Fruit fly (Drosophila melanogaster) whole organism, embryonic: ENCODE data around the gene CG43439.

Experiments
- Atf3 ChIP-seq: fragments of 200-800 bp; sonication (Bioruptor generic); optimal IDR thresholded peaks from 3 replicates; lab custom pipeline; 2016; ENCODE audit warnings: missing biosample characterization, missing genetic modification characterization
- Atf6 ChIP-seq: fragments of 200-800 bp; sonication (Bioruptor generic); IDR thresholded peaks from 2 replicates; pipeline ENCODE4 v1.3.6; 2022; ENCODE audit warnings: missing biosample characterization, missing genetic modification characterization
- BtbVII ChIP-seq: fragments of 200-800 bp; sonication (Bioruptor generic); optimal IDR thresholded peaks from 3 replicates; lab custom pipeline; 2017; ENCODE audit warnings: missing biosample characterization, mild to moderate bottlenecking, missing genetic modification characterization
- Bteb2 ChIP-seq: fragments of 200-800 bp; sonication (Bioruptor generic); optimal IDR thresholded peaks from 2 replicates; lab custom pipeline; 2016; ENCODE audit warnings: missing biosample characterization, missing genetic modification characterization
- CG10959 ChIP-seq: fragments of 200-800 bp; sonication (Bioruptor generic); IDR thresholded peaks from 2 replicates; pipeline ENCODE4 v1.3.6; 2022; ENCODE audit warnings: missing biosample characterization, missing genetic modification characterization
- CG11504 ChIP-seq: fragments of 200-800 bp; sonication (Bioruptor generic); optimal IDR thresholded peaks from 3 replicates; lab custom pipeline; 2019; ENCODE audit warnings: missing biosample characterization, mild to moderate bottlenecking, missing genetic modification characterization, moderate library complexity
- CG11696 ChIP-seq: fragments of 200-800 bp; sonication (Bioruptor generic); IDR thresholded peaks from 2 replicates; pipeline ENCODE4 v1.3.6; 2022; ENCODE audit warnings: missing biosample characterization, missing genetic modification characterization
- CG13123 ChIP-seq: fragments of 200-800 bp; sonication (Bioruptor generic); optimal IDR thresholded peaks from 2 replicates; lab custom pipeline; 2016; ENCODE audit warnings: missing biosample characterization, missing genetic modification characterization
- CG13296 ChIP-seq: fragments of 200-800 bp; sonication (Bioruptor generic); optimal IDR thresholded peaks from 3 replicates; lab custom pipeline; 2018; ENCODE audit warnings: missing biosample characterization, mild to moderate bottlenecking, missing genetic modification characterization
- CG13624 ChIP-seq: fragments of 200-800 bp; sonication (Bioruptor generic); optimal IDR thresholded peaks from 2 replicates; lab custom pipeline; 2016; ENCODE audit warnings: missing biosample characterization, missing genetic modification characterization
- CG15479 ChIP-seq: fragments of 200-800 bp; sonication (Bioruptor generic); optimal IDR thresholded peaks from 3 replicates; lab custom pipeline; 2019; ENCODE audit warnings: missing biosample characterization, mild to moderate bottlenecking, missing genetic modification characterization, moderate library complexity
- CG1602 ChIP-seq: fragments of 200-800 bp; sonication (Bioruptor generic); optimal IDR thresholded peaks from 3 replicates; lab custom pipeline; 2016; ENCODE audit warnings: missing biosample characterization, missing genetic modification characterization
- CG1647 ChIP-seq: fragments of 200-800 bp; sonication (Bioruptor generic); optimal IDR thresholded peaks from 3 replicates; lab custom pipeline; 2016; ENCODE audit warnings: missing biosample characterization, missing genetic modification characterization
- CG17829 ChIP-seq: fragments of 200-800 bp; optimal IDR thresholded peaks from 2 replicates; lab custom pipeline; 2019; ENCODE audit warnings: missing biosample characterization, mild to moderate bottlenecking, missing genetic modification characterization, moderate library complexity
- CG2129 ChIP-seq: fragments of 200-800 bp; sonication (Bioruptor generic); IDR thresholded peaks from 2 replicates; pipeline ENCODE4 v1.3.6; 2022; ENCODE audit warnings: missing biosample characterization, missing genetic modification characterization; ENCODE audit not compliant: partially characterized antibody
- CG33213 ChIP-seq: fragments of 200-800 bp; sonication (Bioruptor generic); optimal IDR thresholded peaks from 3 replicates; lab custom pipeline; 2016; ENCODE audit warnings: missing biosample characterization, missing genetic modification characterization
- CG3995 ChIP-seq: fragments of 200-800 bp; sonication (Bioruptor generic); optimal IDR thresholded peaks from 3 replicates; lab custom pipeline; 2016; ENCODE audit warnings: missing biosample characterization, missing genetic modification characterization
- CG4404 ChIP-seq: fragments of 200-800 bp; sonication (Bioruptor generic); IDR thresholded peaks from 2 replicates; pipeline ENCODE4 v1.3.6; 2022; ENCODE audit warnings: missing biosample characterization, missing genetic modification characterization
- CG4424 ChIP-seq: fragments of 200-800 bp; sonication (Bioruptor generic); optimal IDR thresholded peaks from 3 replicates; lab custom pipeline; 2016; ENCODE audit warnings: missing biosample characterization, missing genetic modification characterization
- CG8290 ChIP-seq, 3 experiments: fragments of 200-800 bp; sonication (Bioruptor generic); optimal IDR thresholded peaks; 2 replicates each; lab custom pipeline; 2016 to 2019; ENCODE audit warnings: missing biosample characterization in 3 of 3, missing genetic modification characterization in 3 of 3, mild to moderate bottlenecking in 2 of 3, moderate library complexity in 1 of 3
- CG8944 ChIP-seq: fragments of 200-800 bp; sonication (Bioruptor generic); optimal IDR thresholded peaks from 3 replicates; lab custom pipeline; 2016; ENCODE audit warnings: missing biosample characterization, missing genetic modification characterization
- Dek ChIP-seq: fragments of 200-800 bp; sonication (Bioruptor generic); optimal IDR thresholded peaks from 3 replicates; lab custom pipeline; 2019; ENCODE audit warnings: missing biosample characterization, mild to moderate bottlenecking, missing genetic modification characterization, moderate library complexity
- HHEX ChIP-seq: fragments of 200-800 bp; sonication (Bioruptor generic); optimal IDR thresholded peaks from 3 replicates; lab custom pipeline; 2017; ENCODE audit warnings: missing biosample characterization, mild to moderate bottlenecking, missing genetic modification characterization, missing genetic modification reagents
- HmgD ChIP-seq: fragments of 200-800 bp; sonication (Bioruptor generic); optimal IDR thresholded peaks from 3 replicates; lab custom pipeline; 2016; ENCODE audit warnings: missing biosample characterization, missing genetic modification characterization
- Lpt ChIP-seq: fragments of >200 bp; optimal IDR thresholded peaks from 2 replicates; lab custom pipeline; 2018; ENCODE audit warnings: missing biosample characterization, missing genetic modification characterization
- MBD-R2 ChIP-seq: fragments of 200-800 bp; sonication (Bioruptor generic); IDR thresholded peaks from 2 replicates; pipeline ENCODE4 v1.3.6; 2022; ENCODE audit warnings: missing biosample characterization, missing genetic modification characterization
- Meics ChIP-seq: fragments of 200-800 bp; sonication (Bioruptor generic); optimal IDR thresholded peaks from 2 replicates; lab custom pipeline; 2017; ENCODE audit warnings: missing biosample characterization, mild to moderate bottlenecking, missing genetic modification characterization
- NC2α ChIP-seq: fragments of 200-800 bp; sonication (Bioruptor generic); optimal IDR thresholded peaks from 2 replicates; lab custom pipeline; 2016; ENCODE audit warnings: missing biosample characterization, missing genetic modification characterization
- Poxn ChIP-seq: fragments of 200-800 bp; sonication (Bioruptor generic); IDR thresholded peaks from 2 replicates; pipeline ENCODE4 v1.3.6; 2022; ENCODE audit warnings: missing biosample characterization, missing genetic modification characterization
- Scr ChIP-seq: fragments of 200-800 bp; sonication (Bioruptor generic); IDR thresholded peaks from 2 replicates; pipeline ENCODE4 v1.3.6; 2022; ENCODE audit warnings: missing biosample characterization, missing genetic modification characterization; ENCODE audit not compliant: partially characterized antibody
- Side ChIP-seq: fragments of 200-800 bp; sonication (Bioruptor generic); optimal IDR thresholded peaks from 2 replicates; lab custom pipeline; 2016; ENCODE audit warnings: missing biosample characterization, missing genetic modification characterization
- Taf1 ChIP-seq: fragments of 200-800 bp; sonication (Bioruptor generic); IDR thresholded peaks from 2 replicates; pipeline ENCODE4 v1.3.6; 2022; ENCODE audit warnings: missing biosample characterization, missing genetic modification characterization
- amos ChIP-seq: fragments of 200-800 bp; sonication (Bioruptor generic); IDR thresholded peaks from 2 replicates; pipeline ENCODE4 v1.3.6; 2022; ENCODE audit warnings: missing biosample characterization, missing genetic modification characterization; ENCODE audit not compliant: partially characterized antibody
- bab2 ChIP-seq: fragments of 200-800 bp; sonication (Bioruptor generic); optimal IDR thresholded peaks from 2 replicates; lab custom pipeline; 2016; ENCODE audit warnings: missing biosample characterization, missing genetic modification characterization
- bigmax ChIP-seq: fragments of 200-800 bp; sonication (Bioruptor generic); optimal IDR thresholded peaks from 2 replicates; lab custom pipeline; 2018; ENCODE audit warnings: missing biosample characterization, mild to moderate bottlenecking, missing genetic modification characterization
- cas ChIP-seq: fragments of 200-800 bp; sonication (Bioruptor generic); IDR thresholded peaks from 2 replicates; pipeline ENCODE4 v1.3.6; 2022; ENCODE audit warnings: missing biosample characterization, missing genetic modification characterization
- dm ChIP-seq: fragments of 200-800 bp; sonication (Bioruptor generic); optimal IDR thresholded peaks from 3 replicates; lab custom pipeline; 2016; ENCODE audit warnings: missing biosample characterization, missing genetic modification characterization
- dmrt11E ChIP-seq: fragments of 200-800 bp; sonication (Bioruptor generic); optimal IDR thresholded peaks from 3 replicates; lab custom pipeline; 2018; ENCODE audit warnings: missing biosample characterization, mild to moderate bottlenecking, missing genetic modification characterization, moderate library complexity
- ewg ChIP-seq: fragments of 200-800 bp; sonication (Bioruptor generic); optimal IDR thresholded peaks from 3 replicates; lab custom pipeline; 2017; ENCODE audit warnings: mild to moderate bottlenecking, missing biosample characterization, missing genetic modification reagents, missing genetic modification characterization
- exex ChIP-seq: fragments of 200-800 bp; sonication (Bioruptor generic); optimal IDR thresholded peaks from 4 replicates; lab custom pipeline; 2018; ENCODE audit warnings: missing biosample characterization, mild to moderate bottlenecking, missing genetic modification characterization, moderate library complexity
- gfzf ChIP-seq: fragments of 200-800 bp; sonication (Bioruptor generic); optimal IDR thresholded peaks from 2 replicates; lab custom pipeline; 2016; ENCODE audit warnings: missing biosample characterization, mild to moderate bottlenecking, missing genetic modification characterization, moderate library complexity
- h ChIP-seq: fragments of >200 bp; optimal IDR thresholded peaks from 2 replicates; lab custom pipeline; 2017
- hbn ChIP-seq: fragments of 200-800 bp; sonication (Bioruptor generic); IDR thresholded peaks from 2 replicates; pipeline ENCODE4 v1.3.6; 2022; ENCODE audit warnings: missing biosample characterization, missing genetic modification characterization; ENCODE audit not compliant: partially characterized antibody
- insv ChIP-seq, 2 experiments: fragments of 200-800 bp; sonication (Bioruptor generic); optimal IDR thresholded peaks; 3 replicates each; lab custom pipeline; 2016 to 2018; ENCODE audit warnings: missing biosample characterization in 2 of 2, missing genetic modification characterization in 2 of 2
- peb ChIP-seq: fragments of 200-800 bp; sonication (Bioruptor generic); IDR thresholded peaks from 2 replicates; pipeline ENCODE4 v1.3.6; 2022; ENCODE audit warnings: missing biosample characterization, missing genetic modification characterization
- pum ChIP-seq: fragments of 200-800 bp; sonication (Bioruptor generic); optimal IDR thresholded peaks from 2 replicates; lab custom pipeline; 2016; ENCODE audit warnings: missing biosample characterization, missing genetic modification characterization
- tna ChIP-seq: fragments of 200-800 bp; sonication (Bioruptor generic); IDR thresholded peaks from 2 replicates; pipeline ENCODE4 v1.3.6; 2022; ENCODE audit warnings: missing biosample characterization, missing genetic modification characterization; ENCODE audit not compliant: partially characterized antibody
- usp ChIP-seq: fragments of >200 bp; optimal IDR thresholded peaks from 2 replicates; lab custom pipeline; 2017; ENCODE audit warnings: missing biosample characterization, missing genetic modification characterization

The CG43439 gene

DNA sequence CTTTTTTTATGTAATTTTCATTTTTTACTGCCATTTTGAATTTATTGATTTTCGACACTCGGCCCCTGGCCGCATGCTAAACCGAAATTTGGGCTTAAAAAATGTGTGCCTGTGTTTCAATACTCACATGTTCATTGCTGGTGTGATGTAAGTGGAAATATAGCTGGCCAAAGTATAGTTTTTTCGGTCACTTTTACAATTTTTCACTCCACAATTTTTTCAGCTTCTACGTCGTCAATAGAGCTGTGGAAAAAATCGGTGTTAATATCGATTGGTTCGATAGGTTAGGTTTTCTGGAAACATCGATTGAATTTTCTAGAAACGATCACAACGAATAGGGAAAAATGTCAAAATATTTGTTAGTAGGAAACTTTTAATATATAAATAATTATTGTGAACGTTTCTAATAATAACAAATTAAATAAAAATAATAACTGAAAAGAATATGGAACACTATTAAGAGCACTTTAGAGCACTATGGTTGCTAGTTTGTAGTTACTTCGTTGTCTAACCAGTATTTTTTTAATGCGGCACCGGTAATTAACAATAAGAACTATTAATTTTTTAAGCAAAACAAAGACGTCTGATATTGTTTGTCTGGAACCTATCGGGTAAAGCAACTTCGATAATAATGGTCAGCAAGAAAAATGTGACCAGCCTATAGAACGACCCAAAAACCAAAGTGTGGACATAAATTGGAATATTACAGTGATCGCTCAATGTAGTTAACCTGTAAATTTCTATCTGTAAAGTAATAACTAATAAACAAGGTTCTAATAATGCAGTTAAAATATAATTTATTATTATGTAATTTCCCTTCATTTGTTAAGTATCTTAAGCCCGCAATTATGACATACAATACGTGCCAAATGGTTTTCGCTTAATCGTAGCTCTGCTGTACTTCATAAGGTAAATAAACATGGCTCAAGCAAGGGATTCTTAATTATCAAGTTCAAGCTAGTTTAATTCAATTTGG, 28.8 kb downstream of the CG43439 start, which contains the start of the genes CG10077 and CG9948 (continued):
- TF ChIP-seq BtbVII: peak; percentile 75
- TF ChIP-seq Dek (tag; lab: Kevin White, UChicago): peak; percentile 89
- no peak for TF ChIP-seq h (lab: Kevin White, UChicago)
- TF ChIP-seq ewg: peak; percentile 72
- peak; percentile 86 for TF ChIP-seq Scr (GFP tag; lab: Robert Waterston, UW)
- peak; percentile 38 for TF ChIP-seq CG3995 (GFP tag; lab: Kevin White, UChicago)
- peak; percentile 11 for TF ChIP-seq CG33213 (GFP tag; lab: Kevin White, UChicago)
- TF ChIP-seq Atf3 (GFP tag; lab: Kevin White, UChicago): peak; percentile 7
- peak; percentile 89 for TF ChIP-seq CG4424 (GFP tag; lab: Kevin White, UChicago)
- TF ChIP-seq CG13624 (GFP tag; lab: Kevin White, UChicago): peak; percentile 47
- peak; percentile 84 for TF ChIP-seq peb
- TF ChIP-seq usp (GFP tag; lab: Kevin White, UChicago): no peak
- peak; percentile 90 for TF ChIP-seq CG1602
- TF ChIP-seq CG15479 (GFP tag; lab: Kevin White, UChicago): no peak
- TF ChIP-seq Taf1 (GFP tag; lab: Robert Waterston, UW): peak; percentile 85
- peak; percentile 89 for TF ChIP-seq dmrt11E (tag; lab: Kevin White, UChicago)
- TF ChIP-seq Side (GFP tag; lab: Kevin White, UChicago): peak; percentile 38
- peak; percentile 18 for TF ChIP-seq NC2α
- peak; percentile 39 for TF ChIP-seq CG1647 (GFP tag; lab: Kevin White, UChicago)
- TF ChIP-seq CG10959 (GFP tag; lab: Robert Waterston, UW): peak; percentile 83
- peak; percentile 93 for TF ChIP-seq Atf6 (GFP tag; lab: Robert Waterston, UW)
- peak; percentile 63 for TF ChIP-seq CG11696 (GFP tag; lab: Robert Waterston, UW)
- peak; percentile 73 for TF ChIP-seq bab2 (GFP tag; lab: Kevin White, UChicago)
- TF ChIP-seq insv (GFP tag; optimal IDR thresholded peaks at IDR 0.05; lab: Kevin White, UChicago): peak in 1 of 2 experiments; percentile 62
- peak; percentile 91 for TF ChIP-seq CG11504 (tag; lab: Kevin White, UChicago)
- TF ChIP-seq CG4404 (GFP tag; lab: Robert Waterston, UW): peak; percentile 73
- no peak for TF ChIP-seq Lpt (GFP tag; lab: Kevin White, UChicago)
- TF ChIP-seq Bteb2: peak; percentile 37
- peak; percentile 11 for TF ChIP-seq CG8944 (GFP tag; lab: Kevin White, UChicago)
- no peak for TF ChIP-seq HmgD (GFP tag; lab: Kevin White, UChicago)
- peak; percentile 90 for TF ChIP-seq CG17829 (tag; lab: Kevin White, UChicago)
- peak; percentile 66 for TF ChIP-seq pum
- TF ChIP-seq CG2129 (GFP tag; lab: Robert Waterston, UW): peak; percentile 64
- TF ChIP-seq bigmax (GFP tag; lab: Kevin White, UChicago): peak; percentile 19
- peak; percentile 87 for TF ChIP-seq CG13296
- peak; percentile 76 for TF ChIP-seq tna
- TF ChIP-seq dm (GFP tag; lab: Kevin White, UChicago): peak; percentile 27
- peak; percentile 87 for TF ChIP-seq HHEX (GFP tag; lab: Kevin White, UChicago)
- peak; percentile 71 for TF ChIP-seq hbn (GFP tag; lab: Robert Waterston, UW)
- peak; percentile 73 for TF ChIP-seq CG13123
- TF ChIP-seq amos (GFP tag; lab: Robert Waterston, UW): peak; percentile 83
- TF ChIP-seq gfzf: peak; percentile 71
- peak; percentile 79 for TF ChIP-seq MBD-R2 (GFP tag; lab: Robert Waterston, UW)
- no peak for TF ChIP-seq cas (GFP tag; lab: Robert Waterston, UW)
- peak; percentile 71 for TF ChIP-seq CG8290 (GFP tag; optimal IDR thresholded peaks at IDR 0.05; lab: Kevin White, UChicago)
- TF ChIP-seq CG8290 (tag; optimal IDR thresholded peaks at IDR 0.05; lab: Kevin White, UChicago): peak; percentile 45 to 87
- TF ChIP-seq Meics (GFP tag; lab: Kevin White, UChicago): peak; percentile 90
- TF ChIP-seq exex: no peak
- peak; percentile 66; the same call in 1 of the 2 replicates for TF ChIP-seq Poxn (GFP tag; lab: Robert Waterston, UW)
